Worm (Caenorhabditis elegans) whole organism, young adult: ENCODE results near the gene C02B8.1.

ENCODE experiments used
- lin-54 ChIP-seq: fragments of 200-800 bp; sonication (Bioruptor generic); optimal IDR thresholded peaks from 2 replicates; lab custom pipeline; 2018; ENCODE audit warnings: mild to moderate bottlenecking, missing genetic modification characterization, missing compliant biosample characterization
- mxl-1 ChIP-seq: sonication (generic microtip); optimal IDR thresholded peaks from 2 replicates; lab custom pipeline; 2016; ENCODE audit warnings: missing genetic modification characterization, missing compliant biosample characterization
- pha-4 ChIP-seq: fragments of 150-350 bp; sonication (generic microtip); optimal IDR thresholded peaks from 2 replicates; lab custom pipeline; 2014; ENCODE audit warnings: missing biosample characterization, missing genetic modification reagents, missing genetic modification characterization
- snpc-4 ChIP-seq, 5 experiments: fragments of 150-350 bp in 1 of 5; sonication (generic microtip) in 4 of 5; optimal IDR thresholded peaks; 2 replicates each; lab custom pipeline; 2014 to 2018; ENCODE audit warnings: missing genetic modification characterization in 5 of 5, missing biosample characterization in 3 of 5, antibody characterized with exemption in 2 of 5, mild to moderate bottlenecking in 2 of 5, missing compliant biosample characterization in 2 of 5, missing genotype in 2 of 5, moderate library complexity in 2 of 5, missing genetic modification reagents in 1 of 5

ce11 chrX:8158975-8159813 is 11.7 kb downstream of the C02B8.1 start, which contains the start of gene hil-3:
- no peak for TF ChIP-seq pha-4 (tag; lab: Kevin White, UChicago)
- no peak for TF ChIP-seq mxl-1 (tag; lab: Kevin White, UChicago)
- no peak for TF ChIP-seq lin-54 (GFP tag; lab: Kevin White, UChicago)
- no peak for TF ChIP-seq snpc-4 (GFP tag; optimal IDR thresholded peaks at IDR 0.05; lab: Kevin White, UChicago)
- no peak for TF ChIP-seq snpc-4 (tag; optimal IDR thresholded peaks at IDR 0.05; lab: Kevin White, UChicago)
